Worm (Caenorhabditis elegans) whole organism, L3 larva: ENCODE results near the gene lias-1.

Experiments
- aly-2 ChIP-seq: fragments of 150-350 bp; optimal IDR thresholded peaks from 2 replicates; lab custom pipeline; 2014; ENCODE audit warnings: missing biosample characterization, missing genetic modification characterization
- elt-3 ChIP-seq, 3 experiments: fragments of 150-350 bp in 1 of 3; sonication (generic microtip) in 2 of 3; optimal IDR thresholded peaks; 2 replicates in 2 of 3; 4 replicates in 1 of 3; lab custom pipeline; 2014 to 2017; ENCODE audit warnings: missing biosample characterization in 3 of 3, missing genetic modification characterization in 3 of 3
- fkh-10 ChIP-seq: sonication (generic microtip); optimal IDR thresholded peaks from 2 replicates; lab custom pipeline; 2017; ENCODE audit warnings: missing biosample characterization, missing genetic modification reagents, missing genetic modification characterization
- jun-1 ChIP-seq: fragments of 150-350 bp; optimal IDR thresholded peaks from 2 replicates; lab custom pipeline; 2014; ENCODE audit warnings: missing biosample characterization, missing genetic modification reagents, missing genetic modification characterization
- lin-15B ChIP-seq: fragments of 150-350 bp; optimal IDR thresholded peaks from 2 replicates; lab custom pipeline; 2014; ENCODE audit warnings: missing biosample characterization, missing genetic modification characterization
- mdl-1 ChIP-seq: fragments of 150-350 bp; optimal IDR thresholded peaks from 2 replicates; lab custom pipeline; 2014; ENCODE audit warnings: missing biosample characterization, missing genetic modification characterization
- nhr-11 ChIP-seq: fragments of 150-350 bp; optimal IDR thresholded peaks from 2 replicates; lab custom pipeline; 2014; ENCODE audit warnings: missing biosample characterization, missing genetic modification characterization
- nhr-12 ChIP-seq: fragments of 150-350 bp; optimal IDR thresholded peaks from 2 replicates; lab custom pipeline; 2014; ENCODE audit warnings: missing biosample characterization, missing genetic modification characterization
- nhr-25 ChIP-seq: sonication (generic microtip); optimal IDR thresholded peaks from 2 replicates; lab custom pipeline; 2017; ENCODE audit warnings: missing biosample characterization, missing genetic modification characterization
- nhr-28 ChIP-seq: fragments of 150-350 bp; optimal IDR thresholded peaks from 2 replicates; lab custom pipeline; 2014; ENCODE audit warnings: missing biosample characterization, missing genetic modification characterization
- pqm-1 ChIP-seq: fragments of 150-350 bp; optimal IDR thresholded peaks from 2 replicates; lab custom pipeline; 2017; ENCODE audit warnings: missing biosample characterization, missing genetic modification characterization, inconsistent platforms
- sea-2 ChIP-seq: fragments of 150-350 bp; sonication (generic microtip); optimal IDR thresholded peaks from 4 replicates; lab custom pipeline; 2014; ENCODE audit warnings: missing biosample characterization, missing genetic modification reagents, missing genetic modification characterization
- snpc-4 ChIP-seq: fragments of 150-350 bp; optimal IDR thresholded peaks from 2 replicates; lab custom pipeline; 2014; ENCODE audit warnings: missing biosample characterization, missing genetic modification characterization

- TF ChIP-seq nhr-25 (tag; lab: Kevin White, UChicago) (no peak), jun-1 (tag; lab: Kevin White, UChicago) (no peak), mdl-1 (tag; lab: Kevin White, UChicago) (no peak), snpc-4 (tag; lab: Kevin White, UChicago) (no peak), aly-2 (no peak), lin-15B (tag; lab: Kevin White, UChicago) (no peak), nhr-28 (tag; lab: Kevin White, UChicago) (no peak), elt-3 (tag; optimal IDR thresholded peaks at IDR 0.05; lab: Kevin White, UChicago) (no peak), sea-2 (GFP tag; lab: Kevin White, UChicago) (no peak), pqm-1 (tag; lab: Kevin White, UChicago) (no peak), fkh-10 (GFP tag; lab: Kevin White, UChicago) (no peak), nhr-11 (tag; lab: Kevin White, UChicago) (no peak), nhr-12 (no peak)
Measured at ce11 chrIII:3498957-3499356, 5.9 kb downstream of the lias-1 start, which contains the start of gene M01F1.9.
